Worm (Caenorhabditis elegans) whole organism, L3 larva: ENCODE results near the gene pot-1.
A peak's percentile ranks its signal among the peaks of the same experiment; 100 is the strongest.

Experiments used
- aly-2 ChIP-seq: fragments of 150-350 bp; optimal IDR thresholded peaks from 2 replicates; lab custom pipeline; 2014; ENCODE audit warnings: missing biosample characterization, missing genetic modification characterization
- ceh-28 ChIP-seq: fragments of 150-350 bp; optimal IDR thresholded peaks from 2 replicates; lab custom pipeline; 2014; ENCODE audit warnings: missing biosample characterization, missing genetic modification reagents, missing genetic modification characterization
- egl-27 ChIP-seq: sonication (generic microtip); optimal IDR thresholded peaks from 4 replicates; lab custom pipeline; 2017; ENCODE audit warnings: missing biosample characterization, missing genetic modification reagents, missing genetic modification characterization
- elt-1 ChIP-seq: fragments of 150-350 bp; optimal IDR thresholded peaks from 2 replicates; lab custom pipeline; 2014; ENCODE audit warnings: missing biosample characterization, missing genetic modification characterization
- elt-2 ChIP-seq: sonication (generic microtip); optimal IDR thresholded peaks from 2 replicates; lab custom pipeline; 2016; ENCODE audit warnings: missing genetic modification reagents, mild to moderate bottlenecking, missing genetic modification characterization, missing compliant biosample characterization
- fkh-10 ChIP-seq: sonication (generic microtip); optimal IDR thresholded peaks from 2 replicates; lab custom pipeline; 2017; ENCODE audit warnings: missing biosample characterization, missing genetic modification reagents, missing genetic modification characterization
- fkh-2 ChIP-seq: fragments of 150-350 bp; optimal IDR thresholded peaks from 2 replicates; lab custom pipeline; 2014; ENCODE audit warnings: missing biosample characterization, missing genetic modification reagents, missing genetic modification characterization
- lin-39 ChIP-seq: fragments of 150-350 bp; optimal IDR thresholded peaks from 2 replicates; lab custom pipeline; 2018; ENCODE audit warnings: missing biosample characterization, missing genetic modification reagents, missing genetic modification characterization
- mml-1 ChIP-seq: fragments of 150-350 bp; sonication (generic microtip); optimal IDR thresholded peaks from 3 replicates; lab custom pipeline; 2014; ENCODE audit warnings: missing biosample characterization, missing genetic modification characterization
- nhr-11 ChIP-seq: fragments of 150-350 bp; optimal IDR thresholded peaks from 2 replicates; lab custom pipeline; 2014; ENCODE audit warnings: missing biosample characterization, missing genetic modification characterization
- nhr-12 ChIP-seq: fragments of 150-350 bp; optimal IDR thresholded peaks from 2 replicates; lab custom pipeline; 2014; ENCODE audit warnings: missing biosample characterization, missing genetic modification characterization
- nhr-237 ChIP-seq: fragments of 150-350 bp; optimal IDR thresholded peaks from 2 replicates; lab custom pipeline; 2014; ENCODE audit warnings: missing biosample characterization, missing genetic modification characterization
- nhr-25 ChIP-seq: sonication (generic microtip); optimal IDR thresholded peaks from 2 replicates; lab custom pipeline; 2017; ENCODE audit warnings: missing biosample characterization, missing genetic modification characterization
- nhr-67 ChIP-seq: fragments of 150-350 bp; optimal IDR thresholded peaks from 2 replicates; lab custom pipeline; 2014; ENCODE audit warnings: missing biosample characterization, missing genetic modification characterization
- nhr-76 ChIP-seq: fragments of 150-350 bp; sonication (generic microtip); optimal IDR thresholded peaks from 5 replicates; lab custom pipeline; 2014; ENCODE audit warnings: missing biosample characterization, missing genetic modification characterization
- pha-4 ChIP-seq: fragments of 150-350 bp; optimal IDR thresholded peaks from 2 replicates; lab custom pipeline; 2014; ENCODE audit warnings: missing biosample characterization, missing genetic modification reagents, missing genetic modification characterization
- pqm-1 ChIP-seq: fragments of 150-350 bp; optimal IDR thresholded peaks from 2 replicates; lab custom pipeline; 2017; ENCODE audit warnings: missing biosample characterization, missing genetic modification characterization, inconsistent platforms
- sea-2 ChIP-seq: fragments of 150-350 bp; sonication (generic microtip); optimal IDR thresholded peaks from 4 replicates; lab custom pipeline; 2014; ENCODE audit warnings: missing biosample characterization, missing genetic modification reagents, missing genetic modification characterization
- skn-1 ChIP-seq: fragments of 150-350 bp; optimal IDR thresholded peaks from 2 replicates; lab custom pipeline; 2014; ENCODE audit warnings: missing biosample characterization, missing genetic modification characterization
- snpc-4 ChIP-seq: fragments of 150-350 bp; optimal IDR thresholded peaks from 2 replicates; lab custom pipeline; 2014; ENCODE audit warnings: missing biosample characterization, missing genetic modification characterization
- tbx-2 ChIP-seq: sonication (generic microtip); optimal IDR thresholded peaks from 2 replicates; lab custom pipeline; 2016; ENCODE audit warnings: mild to moderate bottlenecking, missing genetic modification characterization, missing compliant biosample characterization
- unc-39 ChIP-seq: sonication (generic microtip); optimal IDR thresholded peaks from 4 replicates; lab custom pipeline; 2017; ENCODE audit warnings: missing biosample characterization, missing genetic modification characterization
- unc-62 ChIP-seq: fragments of 150-350 bp; sonication (generic microtip); optimal IDR thresholded peaks from 4 replicates; lab custom pipeline; 2014; ENCODE audit warnings: missing biosample characterization, missing genetic modification reagents, missing genetic modification characterization
- zag-1 ChIP-seq: fragments of 150-350 bp; optimal IDR thresholded peaks from 2 replicates; lab custom pipeline; 2014; ENCODE audit warnings: missing biosample characterization, missing genetic modification characterization
- ztf-11 ChIP-seq: fragments of 150-350 bp; optimal IDR thresholded peaks from 2 replicates; lab custom pipeline; 2014; ENCODE audit warnings: missing biosample characterization, missing genetic modification characterization
- ztf-4 ChIP-seq: fragments of 150-350 bp; optimal IDR thresholded peaks from 2 replicates; lab custom pipeline; 2014; ENCODE audit warnings: missing biosample characterization, missing genetic modification characterization

Gene pot-1

ce11 chrIII:7116615-7117252 lies 16.7 kb downstream of the pot-1 start (continued):
- peak; percentile 85 for TF ChIP-seq nhr-25 (tag; lab: Kevin White, UChicago)
- TF ChIP-seq zag-1 (tag; lab: Kevin White, UChicago): no peak
- TF ChIP-seq snpc-4 (tag; lab: Kevin White, UChicago): peak; percentile 45
- peak; percentile 87 for TF ChIP-seq egl-27
- no peak for TF ChIP-seq fkh-2
- TF ChIP-seq elt-1 (tag; lab: Kevin White, UChicago): peak; percentile 45
- TF ChIP-seq ceh-28 (tag; lab: Kevin White, UChicago): peak; percentile 41
- peak; percentile 71 for TF ChIP-seq skn-1 (tag; lab: Kevin White, UChicago)
- TF ChIP-seq ztf-4 (tag; lab: Kevin White, UChicago): no peak
- TF ChIP-seq, all 47 proteins: peak for 17

ce11 chrIII:7114952-7115488 lies 18.5 kb downstream of the pot-1 start, which contains the start of gene nhr-10:
Gene nhr-10, minus strand, starts transcription at chrIII:7115438.
- TF ChIP-seq nhr-11 (peak; percentile 77), nhr-12 (tag; lab: Kevin White, UChicago) (no peak)

ce11 chrIII:7112285-7112684 lies 21.2 kb downstream of the pot-1 start:
- TF ChIP-seq pha-4 (tag; lab: Kevin White, UChicago) (no peak), pqm-1 (tag; lab: Kevin White, UChicago) (no peak), ztf-11 (no peak), elt-1 (tag; lab: Kevin White, UChicago) (no peak), nhr-237 (no peak), unc-39 (no peak), nhr-12 (tag; lab: Kevin White, UChicago) (no peak), nhr-67 (tag; lab: Kevin White, UChicago) (no peak), lin-39 (tag; lab: Kevin White, UChicago) (no peak), fkh-10 (GFP tag; lab: Kevin White, UChicago) (no peak), tbx-2 (tag; lab: Kevin White, UChicago) (no peak)
- TF ChIP-seq, all 47 proteins: peak for 0

ce11 chrIII:7111793-7112192 lies 21.7 kb downstream of the pot-1 start, which contains the start of gene B0280.7:
Gene B0280.7, minus strand, starts transcription at chrIII:7111893.
- TF ChIP-seq zag-1 (tag; lab: Kevin White, UChicago): no peak
- TF ChIP-seq fkh-10 (GFP tag; lab: Kevin White, UChicago): no peak
- TF ChIP-seq lin-39 (tag; lab: Kevin White, UChicago): no peak
- no peak for TF ChIP-seq mml-1
- TF ChIP-seq, all 47 proteins: peak for 0

ce11 chrIII:7107965-7108364 lies 25.5 kb downstream of the pot-1 start, which contains the start of gene odd-1:
Gene odd-1, plus strand, starts transcription at chrIII:7108313.
- peak; percentile 77 for TF ChIP-seq elt-2 (tag; lab: Kevin White, UChicago)
- peak; percentile 17 for TF ChIP-seq pha-4 (tag; lab: Kevin White, UChicago)
- no peak for TF ChIP-seq aly-2 (tag; lab: Kevin White, UChicago)
- no peak for TF ChIP-seq lin-39 (tag; lab: Kevin White, UChicago)
- TF ChIP-seq pqm-1 (tag; lab: Kevin White, UChicago): peak; percentile 59

ce11 chrIII:7106854-7107253 lies 26.6 kb downstream of the pot-1 start:
- TF ChIP-seq nhr-76: no peak
- peak; percentile 55 for TF ChIP-seq pqm-1 (tag; lab: Kevin White, UChicago)
- peak; percentile 72 for TF ChIP-seq elt-2 (tag; lab: Kevin White, UChicago)

- TF ChIP-seq sea-2 (no peak), unc-62 (GFP tag; lab: Kevin White, UChicago) (no peak), nhr-11 (no peak)
These were observed 29.5 kb downstream of the pot-1 start, which contains the start of gene cpg-2 for ce11 chrIII:7103940-7104440. Gene cpg-2, minus strand, starts transcription at chrIII:7103990.
